Worm (Caenorhabditis elegans) whole organism, mixed stage, embryonic: ENCODE results near the gene par-5.

Experiments
- bed-3 ChIP-seq: fragments of 200-800 bp; sonication (Bioruptor generic); optimal IDR thresholded peaks from 3 replicates; lab custom pipeline; 2018; ENCODE audit warnings: mild to moderate bottlenecking, missing genetic modification characterization, moderate library complexity, missing compliant biosample characterization
- ceh-83 ChIP-seq: fragments of 200-800 bp; sonication (Bioruptor generic); optimal IDR thresholded peaks from 2 replicates; lab custom pipeline; 2018; ENCODE audit warnings: mild to moderate bottlenecking, missing genetic modification characterization, missing compliant biosample characterization
- ces-1 ChIP-seq: fragments of 150-350 bp; optimal IDR thresholded peaks from 2 replicates; lab custom pipeline; 2014; ENCODE audit warnings: missing biosample characterization, missing genetic modification reagents, missing genetic modification characterization
- elt-1 ChIP-seq: sonication (generic microtip); optimal IDR thresholded peaks from 2 replicates; lab custom pipeline; 2017; ENCODE audit warnings: missing genetic modification characterization, mild to moderate bottlenecking, missing compliant biosample characterization, antibody characterized with exemption, moderate library complexity, borderline replicate concordance; ENCODE audit not compliant: insufficient read depth
- flh-1 ChIP-seq: fragments of 200-800 bp; sonication (Bioruptor generic); optimal IDR thresholded peaks from 2 replicates; lab custom pipeline; 2018; ENCODE audit warnings: mild to moderate bottlenecking, missing genetic modification characterization, moderate library complexity, missing compliant biosample characterization
- ham-2 ChIP-seq: fragments of 200-800 bp; sonication (Bioruptor generic); optimal IDR thresholded peaks from 2 replicates; lab custom pipeline; 2018; ENCODE audit warnings: mild to moderate bottlenecking, missing genetic modification characterization, missing compliant biosample characterization
- lin-13 ChIP-seq: fragments of 150-350 bp; optimal IDR thresholded peaks from 2 replicates; lab custom pipeline; 2014; ENCODE audit warnings: missing biosample characterization, missing genetic modification characterization
- lsy-2 ChIP-seq: fragments of 150-350 bp; optimal IDR thresholded peaks from 2 replicates; lab custom pipeline; 2014; ENCODE audit warnings: missing biosample characterization, missing genetic modification characterization
- mep-1 ChIP-seq: fragments of 150-350 bp; optimal IDR thresholded peaks from 2 replicates; lab custom pipeline; 2017; ENCODE audit warnings: missing biosample characterization, missing genetic modification reagents, missing genetic modification characterization, inconsistent platforms
- nhr-28 ChIP-seq: fragments of 150-350 bp; optimal IDR thresholded peaks from 2 replicates; lab custom pipeline; 2014; ENCODE audit warnings: missing biosample characterization, missing genetic modification characterization
- nhr-76 ChIP-seq: sonication (generic microtip); optimal IDR thresholded peaks from 2 replicates; lab custom pipeline; 2017; ENCODE audit warnings: missing biosample characterization, missing genetic modification characterization
- pha-4 ChIP-seq: fragments of 150-350 bp; optimal IDR thresholded peaks from 2 replicates; lab custom pipeline; 2018; ENCODE audit warnings: missing biosample characterization, missing genetic modification reagents, missing genetic modification characterization
- snpc-4 ChIP-seq: fragments of 150-350 bp; optimal IDR thresholded peaks from 2 replicates; lab custom pipeline; 2014; ENCODE audit warnings: missing biosample characterization, missing genetic modification characterization
- unc-120 ChIP-seq: sonication (generic microtip); optimal IDR thresholded peaks from 2 replicates; lab custom pipeline; 2017; ENCODE audit warnings: missing genetic modification characterization, missing compliant biosample characterization; ENCODE audit not compliant: poor library complexity, severe bottlenecking

par-5 gene

ce11 chrIV:11771064-11771463 lies 50.7 kb downstream of the par-5 start:
- TF ChIP-seq ces-1 (GFP tag; lab: Kevin White, UChicago) (no peak), ceh-83 (GFP tag; lab: Kevin White, UChicago) (no peak), snpc-4 (tag; lab: Kevin White, UChicago) (no peak), unc-120 (no peak), mep-1 (tag; lab: Kevin White, UChicago) (no peak), lin-13 (tag; lab: Kevin White, UChicago) (no peak), ham-2 (GFP tag; lab: Kevin White, UChicago) (no peak), nhr-76 (no peak), pha-4 (tag; lab: Kevin White, UChicago) (no peak), flh-1 (GFP tag; lab: Kevin White, UChicago) (no peak), nhr-28 (tag; lab: Kevin White, UChicago) (no peak), elt-1 (tag; lab: Kevin White, UChicago) (no peak), lsy-2 (tag; lab: Kevin White, UChicago) (no peak), bed-3 (GFP tag; lab: Kevin White, UChicago) (no peak)
